Fruit fly (Drosophila melanogaster): ENCODE measurements around the gene CG15347.

The CG15347 gene

DNA sequence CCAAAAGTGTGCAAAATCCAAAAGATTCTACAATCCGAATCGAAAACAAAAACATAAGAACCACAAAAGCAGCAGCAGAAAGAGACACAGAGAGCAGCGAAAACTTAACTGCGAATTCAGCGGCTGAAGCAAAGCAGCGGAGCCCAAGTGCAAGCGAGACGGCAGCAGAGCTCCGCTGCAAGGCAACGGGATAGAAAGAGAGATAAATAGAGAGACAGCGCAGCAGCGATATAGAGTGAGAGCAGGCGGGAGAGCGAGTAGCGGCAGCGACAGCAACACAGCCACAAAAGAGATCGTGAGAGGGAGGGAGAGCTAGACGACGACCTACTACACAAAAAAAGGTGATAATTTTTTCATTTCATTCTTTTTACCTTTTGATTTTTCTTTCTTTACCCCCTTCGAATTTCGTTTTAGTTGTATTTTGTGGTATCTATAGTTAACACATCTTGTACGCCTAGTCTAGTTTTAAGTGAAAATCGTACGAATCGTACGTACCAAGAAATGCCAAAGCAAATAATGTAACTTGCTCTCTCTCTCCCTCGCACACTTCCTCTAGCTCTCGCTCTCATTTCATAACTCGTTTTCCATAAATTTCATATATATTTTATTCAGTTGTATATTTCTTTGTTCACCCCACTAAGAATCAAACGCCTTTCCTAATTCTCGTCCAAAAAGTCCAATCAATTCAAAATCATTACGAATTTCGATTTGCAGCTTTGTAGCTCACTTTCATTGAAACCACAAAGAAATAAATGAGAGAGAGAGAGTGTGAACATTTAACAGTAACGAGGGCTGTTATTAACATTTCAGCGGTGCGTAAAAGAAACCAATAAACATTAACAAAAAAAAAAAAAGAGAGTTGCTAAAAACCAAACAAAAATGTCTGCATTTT, 50.1 kb downstream of the CG15347 start:
- TF ChIP-seq Dif (GFP tag; optimal IDR thresholded peaks at IDR 0.05; ENCODE audit: partially characterized antibody): peak; percentile 90
- TF ChIP-seq h (GFP tag; optimal IDR thresholded peaks at IDR 0.05): peak; percentile 46
- no peak for TF ChIP-seq rgr (GFP tag; optimal IDR thresholded peaks at IDR 0.05)
- peak; percentile 11 for TF ChIP-seq br (GFP tag; optimal IDR thresholded peaks at IDR 0.05)
- TF ChIP-seq dsf (GFP tag; optimal IDR thresholded peaks at IDR 0.05; ENCODE audit: borderline replicate concordance): no peak
- peak; percentile 16 for TF ChIP-seq Myc (optimal IDR thresholded peaks at IDR 0.05)
- TF ChIP-seq GATAd (GFP tag; optimal IDR thresholded peaks at IDR 0.05): no peak
- TF ChIP-seq CG32264 (GFP tag; optimal IDR thresholded peaks at IDR 0.05): peak; percentile 28
- peak; percentile 30 for TF ChIP-seq sage (GFP tag; optimal IDR thresholded peaks at IDR 0.05)
- peak; percentile 73 for TF ChIP-seq Hr83 (GFP tag; optimal IDR thresholded peaks at IDR 0.05; ENCODE audit: poor library complexity, severe bottlenecking)
- TF ChIP-seq dl (GFP tag; optimal IDR thresholded peaks at IDR 0.05; ENCODE audit: insufficient read depth in 1 of 2, partially characterized antibody in 2 of 2): peak; percentile 38 to 79

DNA sequence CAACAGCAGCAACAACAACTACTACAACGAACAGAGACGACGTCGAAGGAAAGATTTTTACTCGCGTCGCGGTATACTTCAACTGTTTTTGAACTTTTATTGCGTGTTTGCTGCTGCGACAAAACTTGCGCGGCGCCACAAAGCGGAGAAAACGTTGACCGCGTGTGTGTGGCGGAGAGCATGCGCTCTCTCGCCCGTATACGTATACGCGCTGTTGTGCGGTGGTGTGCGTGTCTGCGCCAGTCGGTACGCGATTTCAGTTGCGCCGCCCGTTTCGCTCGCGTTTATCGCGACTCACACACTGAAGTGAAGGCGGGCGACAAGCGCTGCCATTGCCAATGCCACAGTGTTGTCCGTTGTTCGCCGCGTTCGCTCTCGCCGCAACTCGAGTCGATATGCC, 50.9 kb downstream of the CG15347 start:
- TF ChIP-seq CG9705 (GFP tag; optimal IDR thresholded peaks at IDR 0.05) (peak; percentile 24), rgr (GFP tag; optimal IDR thresholded peaks at IDR 0.05) (peak; percentile 34), sv (GFP tag; optimal IDR thresholded peaks at IDR 0.05) (no peak), Hnf4 (GFP tag; optimal IDR thresholded peaks at IDR 0.05) (peak; percentile 13), pan (optimal IDR thresholded peaks at IDR 0.05) (no peak), N (GFP tag; optimal IDR thresholded peaks at IDR 0.05) (peak; percentile 7), Hr78 (GFP tag; optimal IDR thresholded peaks at IDR 0.05) (no peak), OdsH (GFP tag; optimal IDR thresholded peaks at IDR 0.05) (no peak), psq (GFP tag; optimal IDR thresholded peaks at IDR 0.05) (no peak), Vsx2 (GFP tag; optimal IDR thresholded peaks at IDR 0.05; ENCODE audit: partially characterized antibody) (no peak), dl (GFP tag; optimal IDR thresholded peaks at IDR 0.05; ENCODE audit: insufficient read depth in 1 of 2, partially characterized antibody in 2 of 2) (peak; percentile 69 to 75), woc (GFP tag; optimal IDR thresholded peaks at IDR 0.05) (peak; percentile 50), fru (GFP tag; optimal IDR thresholded peaks at IDR 0.05) (peak; percentile 21), usp (GFP tag; optimal IDR thresholded peaks at IDR 0.05) (no peak), dmrt93B (GFP tag; optimal IDR thresholded peaks at IDR 0.05) (no peak), Jra (GFP tag; optimal IDR thresholded peaks at IDR 0.05) (no peak), foxo (GFP tag; optimal IDR thresholded peaks at IDR 0.05) (peak in 1 of 2 experiments; percentile 75), HLH106 (tag; optimal IDR thresholded peaks at IDR 0.05) (peak; percentile 21), Myc (optimal IDR thresholded peaks at IDR 0.05) (no peak), Abd-B (GFP tag; optimal IDR thresholded peaks at IDR 0.05) (no peak), h (GFP tag; optimal IDR thresholded peaks at IDR 0.05) (peak; percentile 23), Mio (GFP tag; optimal IDR thresholded peaks at IDR 0.05) (no peak), Sp1 (GFP tag; optimal IDR thresholded peaks at IDR 0.05) (peak; percentile 83), Hr83 (GFP tag; optimal IDR thresholded peaks at IDR 0.05; ENCODE audit: poor library complexity, severe bottlenecking) (peak; percentile 90), tai (GFP tag; optimal IDR thresholded peaks at IDR 0.05) (no peak), dsf (GFP tag; optimal IDR thresholded peaks at IDR 0.05; ENCODE audit: borderline replicate concordance) (no peak), lola (GFP tag; optimal IDR thresholded peaks at IDR 0.05) (no peak), br (GFP tag; optimal IDR thresholded peaks at IDR 0.05) (peak; percentile 23), brk (GFP tag; optimal IDR thresholded peaks at IDR 0.05) (peak; percentile 85), ey (GFP tag; optimal IDR thresholded peaks at IDR 0.05) (no peak), GATAd (GFP tag; optimal IDR thresholded peaks at IDR 0.05) (no peak), jim (GFP tag; optimal IDR thresholded peaks at IDR 0.05) (no peak), Dfd (GFP tag; optimal IDR thresholded peaks at IDR 0.05) (no peak), CG32264 (GFP tag; optimal IDR thresholded peaks at IDR 0.05) (peak; percentile 76), CrebA (GFP tag; optimal IDR thresholded peaks at IDR 0.05; ENCODE audit: borderline replicate concordance) (no peak), Rel (GFP tag; optimal IDR thresholded peaks at IDR 0.05) (peak; percentile 85), Rel (tag; optimal IDR thresholded peaks at IDR 0.05) (peak; percentile 81), sage (GFP tag; optimal IDR thresholded peaks at IDR 0.05) (peak; percentile 85), Dif (GFP tag; optimal IDR thresholded peaks at IDR 0.05; ENCODE audit: partially characterized antibody) (peak; percentile 23)

Measured in whole organism, wandering third instar larva.